Worm (Caenorhabditis elegans) whole organism, mixed stage, embryonic: Measurements from ENCODE around the gene kvs-1.

ENCODE experiments used
- drap-1 ChIP-seq: fragments of 200-800 bp; sonication (Bioruptor generic); optimal IDR thresholded peaks from 3 replicates; lab custom pipeline; 2018; ENCODE audit warnings: mild to moderate bottlenecking, missing genetic modification characterization, missing compliant biosample characterization
- elt-1 ChIP-seq: sonication (generic microtip); optimal IDR thresholded peaks from 2 replicates; lab custom pipeline; 2017; ENCODE audit warnings: missing genetic modification characterization, mild to moderate bottlenecking, missing compliant biosample characterization, antibody characterized with exemption, moderate library complexity, borderline replicate concordance; ENCODE audit not compliant: insufficient read depth
- elt-3 ChIP-seq: fragments of 150-350 bp; optimal IDR thresholded peaks from 2 replicates; lab custom pipeline; 2014; ENCODE audit warnings: missing biosample characterization, missing genetic modification characterization
- pha-4 ChIP-seq: fragments of 150-350 bp; optimal IDR thresholded peaks from 2 replicates; lab custom pipeline; 2018; ENCODE audit warnings: missing biosample characterization, missing genetic modification reagents, missing genetic modification characterization

DNA sequence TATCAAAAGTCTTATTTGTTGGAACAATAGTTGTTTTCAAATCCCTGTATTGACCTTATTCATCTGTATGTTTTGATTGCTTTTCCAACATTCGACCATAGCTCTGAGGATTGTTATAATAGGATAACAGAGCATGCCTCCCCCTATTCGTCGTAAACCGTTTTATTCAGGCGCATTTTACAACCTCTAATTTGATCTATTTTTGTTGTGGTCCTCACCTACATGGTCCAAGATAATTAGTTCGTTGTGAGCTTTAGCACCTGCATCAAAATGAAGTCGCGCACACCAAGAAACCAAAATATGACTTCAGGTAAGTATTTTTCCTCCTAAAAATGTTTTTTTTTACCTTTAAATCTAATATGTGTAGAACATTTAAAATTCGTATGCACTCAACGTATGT, 45.8 kb upstream of the kvs-1 start, which contains the start of gene deg-1:
- TF ChIP-seq drap-1 (GFP tag; lab: Kevin White, UChicago): no peak
- TF ChIP-seq elt-3: no peak
- no peak for TF ChIP-seq elt-1 (tag; lab: Kevin White, UChicago)
- no peak for TF ChIP-seq pha-4 (tag; lab: Kevin White, UChicago)
